Fruit fly (Drosophila melanogaster) whole organism, embryonic: Measurements from ENCODE around the gene gpp.

Source experiments
- ATbp ChIP-seq: fragments of 200-800 bp; sonication (Bioruptor generic); optimal IDR thresholded peaks from 2 replicates; lab custom pipeline; 2017; ENCODE audit warnings: missing biosample characterization, mild to moderate bottlenecking, missing genetic modification characterization, missing genetic modification reagents
- Abd-B ChIP-seq: fragments of 200-800 bp; sonication (Bioruptor generic); optimal IDR thresholded peaks from 2 replicates; lab custom pipeline; 2018; ENCODE audit warnings: missing biosample characterization, mild to moderate bottlenecking, missing genetic modification characterization, moderate library complexity
- CG11456 ChIP-seq: fragments of 200-800 bp; sonication (Bioruptor generic); IDR thresholded peaks from 3 replicates; pipeline ENCODE4 v1.3.6; 2022; ENCODE audit warnings: missing biosample characterization, missing genetic modification characterization
- CG12942 ChIP-seq: fragments of 200-800 bp; sonication (Bioruptor generic); optimal IDR thresholded peaks from 3 replicates; lab custom pipeline; 2016; ENCODE audit warnings: missing biosample characterization, missing genetic modification characterization
- CG17912 ChIP-seq: fragments of 200-800 bp; sonication (Bioruptor generic); optimal IDR thresholded peaks from 2 replicates; lab custom pipeline; 2018; ENCODE audit warnings: missing biosample characterization, mild to moderate bottlenecking, missing genetic modification characterization
- CG18262 ChIP-seq: fragments of 200-800 bp; optimal IDR thresholded peaks from 3 replicates; lab custom pipeline; 2019; ENCODE audit warnings: missing biosample characterization, mild to moderate bottlenecking, missing genetic modification characterization, moderate library complexity
- CG2120 ChIP-seq: fragments of 200-800 bp; sonication (Bioruptor generic); optimal IDR thresholded peaks from 3 replicates; lab custom pipeline; 2016; ENCODE audit warnings: missing biosample characterization, missing genetic modification characterization
- CG2712 ChIP-seq: fragments of 200-800 bp; optimal IDR thresholded peaks from 3 replicates; lab custom pipeline; 2019; ENCODE audit warnings: missing biosample characterization, mild to moderate bottlenecking, missing genetic modification characterization, moderate library complexity
- CG2889 ChIP-seq: fragments of 200-800 bp; sonication (Bioruptor generic); IDR thresholded peaks from 3 replicates; pipeline ENCODE4 v1.3.6; 2022; ENCODE audit warnings: missing biosample characterization, missing genetic modification characterization
- CG31388 ChIP-seq: fragments of 200-800 bp; sonication (Bioruptor generic); optimal IDR thresholded peaks from 2 replicates; lab custom pipeline; 2016; ENCODE audit warnings: missing biosample characterization, missing genetic modification characterization
- CG32767 ChIP-seq: fragments of 200-800 bp; sonication (Bioruptor generic); IDR thresholded peaks from 2 replicates; pipeline ENCODE4 v1.3.6; 2022; ENCODE audit warnings: missing biosample characterization, missing genetic modification characterization
- CG3407 ChIP-seq: fragments of 200-800 bp; sonication (Bioruptor generic); optimal IDR thresholded peaks from 2 replicates; lab custom pipeline; 2018; ENCODE audit warnings: missing biosample characterization, mild to moderate bottlenecking, missing genetic modification characterization
- CG34224 ChIP-seq: fragments of 200-800 bp; sonication (Bioruptor generic); IDR thresholded peaks from 3 replicates; pipeline ENCODE4 v1.3.6; 2022; ENCODE audit warnings: missing biosample characterization, missing genetic modification characterization; ENCODE audit not compliant: partially characterized antibody
- CG4282 ChIP-seq: fragments of 200-800 bp; sonication (Bioruptor generic); optimal IDR thresholded peaks from 2 replicates; lab custom pipeline; 2016; ENCODE audit warnings: missing biosample characterization, missing genetic modification characterization
- CG6272 ChIP-seq: fragments of 200-800 bp; sonication (Bioruptor generic); IDR thresholded peaks from 2 replicates; pipeline ENCODE4 v1.3.6; 2022; ENCODE audit warnings: missing biosample characterization, missing genetic modification characterization
- CG8944 ChIP-seq: fragments of 200-800 bp; sonication (Bioruptor generic); optimal IDR thresholded peaks from 3 replicates; lab custom pipeline; 2016; ENCODE audit warnings: missing biosample characterization, missing genetic modification characterization
- CG9797 ChIP-seq: fragments of 200-800 bp; sonication (Bioruptor generic); optimal IDR thresholded peaks from 3 replicates; lab custom pipeline; 2018; ENCODE audit warnings: missing biosample characterization, mild to moderate bottlenecking, missing genetic modification characterization
- CoRest ChIP-seq: fragments of 200-800 bp; sonication (Bioruptor generic); optimal IDR thresholded peaks from 3 replicates; lab custom pipeline; 2018; ENCODE audit warnings: missing biosample characterization, mild to moderate bottlenecking, missing genetic modification characterization, moderate library complexity
- ERR ChIP-seq: fragments of 200-800 bp; sonication (Bioruptor generic); optimal IDR thresholded peaks from 2 replicates; lab custom pipeline; 2016; ENCODE audit warnings: missing biosample characterization, missing genetic modification characterization
- Fer3 ChIP-seq: fragments of 200-800 bp; sonication (Bioruptor generic); optimal IDR thresholded peaks from 2 replicates; lab custom pipeline; 2018; ENCODE audit warnings: missing biosample characterization, mild to moderate bottlenecking, missing genetic modification characterization, moderate library complexity
- Hmx ChIP-seq: fragments of 200-800 bp; sonication (Bioruptor generic); optimal IDR thresholded peaks from 2 replicates; lab custom pipeline; 2016; ENCODE audit warnings: missing biosample characterization, missing genetic modification characterization
- MTF-1 ChIP-seq: fragments of 200-800 bp; sonication (Bioruptor generic); optimal IDR thresholded peaks from 2 replicates; lab custom pipeline; 2018; ENCODE audit warnings: missing biosample characterization, mild to moderate bottlenecking, missing genetic modification characterization, borderline replicate concordance
- Med ChIP-seq: fragments of 200-800 bp; sonication (Bioruptor generic); peaks from one replicate; lab custom pipeline; 2016; ENCODE audit warnings: missing biosample characterization, missing genetic modification characterization, mild to moderate bottlenecking, inconsistent platforms, moderate library complexity
- Mes4 ChIP-seq: fragments of 200-800 bp; sonication (Bioruptor generic); optimal IDR thresholded peaks from 2 replicates; lab custom pipeline; 2016; ENCODE audit warnings: missing biosample characterization, missing genetic modification characterization
- Nf-YB ChIP-seq: fragments of 200-800 bp; sonication (Bioruptor generic); optimal IDR thresholded peaks from 3 replicates; lab custom pipeline; 2019; ENCODE audit warnings: missing biosample characterization, mild to moderate bottlenecking, missing genetic modification characterization, moderate library complexity
- Opbp ChIP-seq: fragments of 200-800 bp; sonication (Bioruptor generic); IDR thresholded peaks from 3 replicates; pipeline ENCODE4 v1.3.6; 2022; ENCODE audit warnings: missing biosample characterization, missing genetic modification characterization; ENCODE audit not compliant: partially characterized antibody
- PHDP ChIP-seq: fragments of 200-800 bp; sonication (Bioruptor generic); optimal IDR thresholded peaks from 3 replicates; lab custom pipeline; 2018; ENCODE audit warnings: missing biosample characterization, mild to moderate bottlenecking, missing genetic modification characterization, moderate library complexity
- Ravus ChIP-seq: fragments of 200-800 bp; sonication (Bioruptor generic); IDR thresholded peaks from 2 replicates; pipeline ENCODE4 v1.3.6; 2022; ENCODE audit warnings: missing biosample characterization, missing genetic modification characterization
- Sry-β ChIP-seq: fragments of 200-800 bp; sonication (Bioruptor generic); optimal IDR thresholded peaks from 2 replicates; lab custom pipeline; 2018; ENCODE audit warnings: missing biosample characterization, mild to moderate bottlenecking, missing genetic modification characterization, moderate library complexity
- al ChIP-seq: fragments of 200-800 bp; sonication (Bioruptor generic); IDR thresholded peaks from 2 replicates; pipeline ENCODE4 v1.3.6; 2022; ENCODE audit warnings: missing biosample characterization, missing genetic modification characterization
- ap ChIP-seq: fragments of 200-800 bp; sonication (Bioruptor generic); IDR thresholded peaks from 2 replicates; pipeline ENCODE4 v1.3.6; 2022; ENCODE audit warnings: missing biosample characterization, missing genetic modification characterization
- ash1 ChIP-seq: fragments of 200-800 bp; sonication (Bioruptor generic); optimal IDR thresholded peaks from 2 replicates; lab custom pipeline; 2018; ENCODE audit warnings: missing biosample characterization, mild to moderate bottlenecking, missing genetic modification characterization
- bbx ChIP-seq: fragments of 200-800 bp; sonication (Bioruptor generic); IDR thresholded peaks from 2 replicates; pipeline ENCODE4 v1.3.6; 2022; ENCODE audit warnings: missing biosample characterization, missing genetic modification characterization; ENCODE audit not compliant: partially characterized antibody
- bsh ChIP-seq, 2 experiments: fragments of 200-800 bp; sonication (Bioruptor generic); optimal IDR thresholded peaks; 2 replicates each; lab custom pipeline; 2017 to 2018; ENCODE audit warnings: mild to moderate bottlenecking in 2 of 2, missing biosample characterization in 2 of 2, missing genetic modification characterization in 2 of 2, moderate library complexity in 1 of 2
- cato ChIP-seq: fragments of 200-800 bp; sonication (Bioruptor generic); optimal IDR thresholded peaks from 2 replicates; lab custom pipeline; 2016; ENCODE audit warnings: missing biosample characterization, missing genetic modification characterization, borderline replicate concordance
- dan ChIP-seq: fragments of 200-800 bp; sonication (Bioruptor generic); IDR thresholded peaks from 2 replicates; pipeline ENCODE4 v1.3.6; 2022; ENCODE audit warnings: missing biosample characterization, missing genetic modification characterization
- dysf ChIP-seq: fragments of 200-800 bp; sonication (Bioruptor generic); IDR thresholded peaks from 3 replicates; pipeline ENCODE4 v1.3.6; 2022; ENCODE audit warnings: missing biosample characterization, missing genetic modification characterization
- fd64A ChIP-seq: fragments of 200-800 bp; sonication (Bioruptor generic); optimal IDR thresholded peaks from 3 replicates; lab custom pipeline; 2018; ENCODE audit warnings: missing biosample characterization, mild to moderate bottlenecking, missing genetic modification characterization
- insv ChIP-seq, 2 experiments: fragments of 200-800 bp; sonication (Bioruptor generic); optimal IDR thresholded peaks; 3 replicates each; lab custom pipeline; 2016 to 2018; ENCODE audit warnings: missing biosample characterization in 2 of 2, missing genetic modification characterization in 2 of 2
- ken ChIP-seq: fragments of 200-800 bp; sonication (Bioruptor generic); IDR thresholded peaks from 3 replicates; pipeline ENCODE4 v1.3.6; 2022; ENCODE audit warnings: missing biosample characterization, missing genetic modification characterization
- lilli ChIP-seq: fragments of 200-800 bp; sonication (Bioruptor generic); optimal IDR thresholded peaks from 3 replicates; lab custom pipeline; 2016; ENCODE audit warnings: missing biosample characterization, missing genetic modification characterization
- p53 ChIP-seq: fragments of 200-800 bp; sonication (Bioruptor generic); optimal IDR thresholded peaks from 2 replicates; lab custom pipeline; 2016; ENCODE audit warnings: missing biosample characterization, missing genetic modification characterization
- pros ChIP-seq: fragments of 200-800 bp; sonication (Bioruptor generic); optimal IDR thresholded peaks from 3 replicates; lab custom pipeline; 2019; ENCODE audit warnings: missing biosample characterization, mild to moderate bottlenecking, missing genetic modification characterization, moderate library complexity
- pzg ChIP-seq: fragments of 200-800 bp; sonication (Bioruptor generic); optimal IDR thresholded peaks from 3 replicates; lab custom pipeline; 2018; ENCODE audit warnings: missing biosample characterization, mild to moderate bottlenecking, missing genetic modification characterization, moderate library complexity
- run ChIP-seq: fragments of 200-800 bp; sonication (Bioruptor generic); optimal IDR thresholded peaks from 3 replicates; lab custom pipeline; 2018; ENCODE audit warnings: missing biosample characterization, mild to moderate bottlenecking, missing genetic modification characterization
- sens ChIP-seq: fragments of 200-800 bp; sonication (Bioruptor generic); peaks from one replicate; lab custom pipeline; 2016; ENCODE audit warnings: missing biosample characterization, missing genetic modification characterization
- sr ChIP-seq: fragments of 200-800 bp; sonication (Bioruptor generic); IDR thresholded peaks from 3 replicates; pipeline ENCODE4 v1.3.6; 2022; ENCODE audit warnings: missing biosample characterization, missing genetic modification characterization
- tup ChIP-seq: fragments of 200-800 bp; sonication (Bioruptor generic); optimal IDR thresholded peaks from 2 replicates; lab custom pipeline; 2016; ENCODE audit warnings: missing biosample characterization, mild to moderate bottlenecking, missing genetic modification characterization, moderate library complexity
- unpg ChIP-seq: fragments of 200-800 bp; sonication (Bioruptor generic); optimal IDR thresholded peaks from 3 replicates; lab custom pipeline; 2018; ENCODE audit warnings: missing biosample characterization, mild to moderate bottlenecking, missing genetic modification characterization, moderate library complexity
- yki ChIP-seq: fragments of >200 bp; optimal IDR thresholded peaks from 3 replicates; lab custom pipeline; 2018
- z ChIP-seq: fragments of 200-800 bp; sonication (Bioruptor generic); IDR thresholded peaks from 3 replicates; pipeline ENCODE4 v1.3.6; 2022; ENCODE audit warnings: missing biosample characterization, missing genetic modification characterization

The gpp gene

dm6 chr3R:6404174-6404573, 2.5 kb upstream of the gpp start (continued):
- TF ChIP-seq Abd-B: peak; percentile 78
- TF ChIP-seq cato (GFP tag; lab: Kevin White, UChicago): peak; percentile 67
- no peak for TF ChIP-seq bbx (GFP tag; lab: Robert Waterston, UW)
- TF ChIP-seq CG2889 (GFP tag; lab: Robert Waterston, UW): peak; percentile 73; the same call in 2 of the 3 replicates
- TF ChIP-seq ash1 (GFP tag; lab: Kevin White, UChicago): no peak
- peak; percentile 65 for TF ChIP-seq CG12942
- TF ChIP-seq ken (GFP tag; lab: Robert Waterston, UW): peak; percentile 86
- peak; percentile 21 for TF ChIP-seq fd64A (GFP tag; lab: Kevin White, UChicago)
- peak; percentile 56 for TF ChIP-seq MTF-1 (GFP tag; lab: Kevin White, UChicago)
- TF ChIP-seq Sry-β (GFP tag; lab: Kevin White, UChicago): no peak
- TF ChIP-seq CG8944: peak; percentile 49
- TF ChIP-seq p53 (GFP tag; lab: Kevin White, UChicago): no peak
- peak; percentile 46 for TF ChIP-seq Nf-YB (GFP tag; lab: Kevin White, UChicago)
- TF ChIP-seq unpg: peak; percentile 86
- TF ChIP-seq yki (lab: Kevin White, UChicago): no peak
- no peak for TF ChIP-seq pros
- peak; percentile 47 for TF ChIP-seq CG6272
- peak; percentile 82 for TF ChIP-seq CG2712 (tag; lab: Kevin White, UChicago)
- TF ChIP-seq CG11456: peak; percentile 90
- TF ChIP-seq CG34224 (GFP tag; lab: Robert Waterston, UW): no peak
- no peak for TF ChIP-seq pzg
- TF ChIP-seq Ravus: peak; percentile 69
- TF ChIP-seq CG32767 (GFP tag; lab: Robert Waterston, UW): peak; percentile 85; the same call in 1 of the 2 replicates
- TF ChIP-seq Fer3 (tag; lab: Kevin White, UChicago): peak; percentile 84
- no peak for TF ChIP-seq CG31388 (GFP tag; lab: Kevin White, UChicago)
- peak; percentile 40 for TF ChIP-seq Mes4 (GFP tag; lab: Kevin White, UChicago)
- TF ChIP-seq sens (GFP tag; lab: Kevin White, UChicago): peak; percentile 92
- no peak for TF ChIP-seq z (GFP tag; lab: Robert Waterston, UW)
- peak; percentile 80 for TF ChIP-seq CoRest (tag; lab: Kevin White, UChicago)
- TF ChIP-seq al (GFP tag; lab: Robert Waterston, UW): peak; percentile 86
- peak; percentile 53 to 87 for TF ChIP-seq bsh (GFP tag; optimal IDR thresholded peaks at IDR 0.05; lab: Kevin White, UChicago)
- TF ChIP-seq Opbp (GFP tag; lab: Robert Waterston, UW): no peak
- TF ChIP-seq CG3407 (GFP tag; lab: Kevin White, UChicago): peak; percentile 75
- no peak for TF ChIP-seq CG9797 (GFP tag; lab: Kevin White, UChicago)
- TF ChIP-seq Med (GFP tag; lab: Kevin White, UChicago): peak; percentile 95
- no peak for TF ChIP-seq ERR (GFP tag; lab: Kevin White, UChicago)
- TF ChIP-seq sr: peak; percentile 53; the same call in 1 of the 3 replicates
- peak; percentile 84 for TF ChIP-seq PHDP (tag; lab: Kevin White, UChicago)
- TF ChIP-seq run (tag; lab: Kevin White, UChicago): peak; percentile 58
- TF ChIP-seq dan (GFP tag; lab: Robert Waterston, UW): no peak
- TF ChIP-seq insv (GFP tag; optimal IDR thresholded peaks at IDR 0.05; lab: Kevin White, UChicago): no peak
- TF ChIP-seq ap: peak; percentile 85
- peak; percentile 50 for TF ChIP-seq tup (GFP tag; lab: Kevin White, UChicago)
- TF ChIP-seq CG18262: peak; percentile 80
- TF ChIP-seq CG4282 (GFP tag; lab: Kevin White, UChicago): peak; percentile 37
- TF ChIP-seq CG17912: no peak
- no peak for TF ChIP-seq Hmx (GFP tag; lab: Kevin White, UChicago)
- peak; percentile 83 for TF ChIP-seq lilli
- TF ChIP-seq ATbp (GFP tag; lab: Kevin White, UChicago): peak; percentile 81
- peak; percentile 91 for TF ChIP-seq dysf (GFP tag; lab: Robert Waterston, UW)
- peak; percentile 87 for TF ChIP-seq CG2120 (GFP tag; lab: Kevin White, UChicago)
